Worm (Caenorhabditis elegans) whole organism, young adult: ENCODE data around the gene Y105C5B.9.

ENCODE experiments used
- C06A6.2 ChIP-seq: fragments of 200-800 bp; sonication (Bioruptor generic); conservative IDR thresholded peaks from 2 replicates; pipeline ENCODE4 v1.3.6; 2022; ENCODE audit warnings: missing genetic modification characterization, missing compliant biosample characterization
- C17E4.6 ChIP-seq: fragments of 200-800 bp; sonication (Bioruptor generic); IDR thresholded peaks from 2 replicates; pipeline ENCODE4 v1.3.6; 2022; ENCODE audit warnings: missing genetic modification reagents, missing genetic modification characterization, missing compliant biosample characterization
- F10E7.11 ChIP-seq: sonication (generic microtip); optimal IDR thresholded peaks from 2 replicates; lab custom pipeline; 2017; ENCODE audit warnings: mild to moderate bottlenecking, missing genetic modification characterization, moderate library complexity, missing compliant biosample characterization
- F23B12.7 ChIP-seq: sonication (generic microtip); optimal IDR thresholded peaks from 2 replicates; lab custom pipeline; 2017; ENCODE audit warnings: missing genetic modification characterization, mild to moderate bottlenecking, missing compliant biosample characterization, antibody characterized with exemption, moderate library complexity; ENCODE audit not compliant: insufficient read depth
- F52B5.7 ChIP-seq: sonication (generic microtip); optimal IDR thresholded peaks from 2 replicates; lab custom pipeline; 2016; ENCODE audit warnings: mild to moderate bottlenecking, missing genetic modification characterization, missing compliant biosample characterization
- F55B11.4 ChIP-seq: sonication (generic microtip); optimal IDR thresholded peaks from 2 replicates; lab custom pipeline; 2016; ENCODE audit warnings: missing compliant biosample characterization, missing genetic modification characterization, borderline replicate concordance; ENCODE audit not compliant: insufficient read depth
- K11D2.4 ChIP-seq: fragments of 200-800 bp; sonication (Bioruptor generic); IDR thresholded peaks from 2 replicates; pipeline ENCODE4 v1.3.6; 2022; ENCODE audit warnings: missing genetic modification reagents, missing genetic modification characterization, missing compliant biosample characterization
- Y53F4B.3 ChIP-seq: fragments of 200-800 bp; sonication (Bioruptor generic); IDR thresholded peaks from 2 replicates; pipeline ENCODE4 v1.3.6; 2022; ENCODE audit warnings: missing genetic modification reagents, missing genetic modification characterization, missing compliant biosample characterization
- Y53G8AR.9 ChIP-seq: fragments of 200-800 bp; sonication (Bioruptor generic); conservative IDR thresholded peaks from 2 replicates; pipeline ENCODE4 v1.3.6; 2022; ENCODE audit warnings: missing genetic modification reagents, missing genetic modification characterization, missing compliant biosample characterization
- Y95B8A.8 ChIP-seq: fragments of 200-800 bp; sonication (Bioruptor generic); IDR thresholded peaks from 2 replicates; pipeline ENCODE4 v1.3.6; 2022; ENCODE audit warnings: missing genetic modification reagents, missing genetic modification characterization, missing compliant biosample characterization
- ZK185.1 ChIP-seq: sonication (generic microtip); optimal IDR thresholded peaks from 2 replicates; lab custom pipeline; 2016; ENCODE audit warnings: mild to moderate bottlenecking, missing genetic modification characterization, missing compliant biosample characterization; ENCODE audit not compliant: poor library complexity, severe bottlenecking
- aptf-3 ChIP-seq: fragments of 200-800 bp; sonication (Bioruptor generic); IDR thresholded peaks from 2 replicates; pipeline ENCODE4 v1.3.6; 2022; ENCODE audit warnings: missing genetic modification characterization, missing compliant biosample characterization
- atf-7 ChIP-seq: sonication (generic microtip); optimal IDR thresholded peaks from 2 replicates; lab custom pipeline; 2017; ENCODE audit warnings: mild to moderate bottlenecking, missing genetic modification characterization, missing compliant biosample characterization
- attf-5 ChIP-seq: fragments of 200-800 bp; sonication (Bioruptor generic); optimal IDR thresholded peaks from 2 replicates; lab custom pipeline; 2018; ENCODE audit warnings: mild to moderate bottlenecking, missing genetic modification characterization, missing compliant biosample characterization
- bed-1 ChIP-seq: fragments of 200-800 bp; sonication (Bioruptor generic); IDR thresholded peaks from 2 replicates; pipeline ENCODE4 v1.3.6; 2022; ENCODE audit warnings: missing genetic modification reagents, missing genetic modification characterization, missing compliant biosample characterization
- ccch-3 ChIP-seq: fragments of 200-800 bp; sonication (Bioruptor generic); optimal IDR thresholded peaks from 2 replicates; lab custom pipeline; 2018; ENCODE audit warnings: mild to moderate bottlenecking, missing genetic modification characterization, missing compliant biosample characterization
- cebp-1 ChIP-seq, 2 experiments: fragments of 200-800 bp in 1 of 2; sonication (Bioruptor generic) in 1 of 2; sonication (generic microtip) in 1 of 2; IDR thresholded peaks in 1 of 2; optimal IDR thresholded peaks in 1 of 2; 2 replicates each; pipeline versions ENCODE4 v1.3.6 to Lab custom; 2017 to 2022; ENCODE audit warnings: missing compliant biosample characterization in 2 of 2, missing genetic modification characterization in 2 of 2, mild to moderate bottlenecking in 1 of 2, missing genetic modification reagents in 1 of 2, moderate library complexity in 1 of 2
- ceh-100 ChIP-seq: fragments of 200-800 bp; sonication (Bioruptor generic); IDR thresholded peaks from 2 replicates; pipeline ENCODE4 v1.3.6; 2022; ENCODE audit warnings: missing genetic modification reagents, missing genetic modification characterization, missing compliant biosample characterization
- ceh-27 ChIP-seq: fragments of 200-800 bp; sonication (Bioruptor generic); optimal IDR thresholded peaks from 2 replicates; lab custom pipeline; 2018; ENCODE audit warnings: mild to moderate bottlenecking, missing genetic modification characterization, moderate library complexity, missing compliant biosample characterization
- dox-1 ChIP-seq: fragments of 200-800 bp; sonication (Bioruptor generic); IDR thresholded peaks from 2 replicates; pipeline ENCODE4 v1.3.6; 2022; ENCODE audit warnings: missing genetic modification reagents, missing genetic modification characterization, missing compliant biosample characterization
- egl-18 ChIP-seq: fragments of 200-800 bp; sonication (Bioruptor generic); IDR thresholded peaks from 2 replicates; pipeline ENCODE4 v1.3.6; 2022; ENCODE audit warnings: missing genetic modification reagents, missing genetic modification characterization, missing compliant biosample characterization
- egrh-3 ChIP-seq: fragments of 200-800 bp; sonication (Bioruptor generic); IDR thresholded peaks from 2 replicates; pipeline ENCODE4 v1.3.6; 2022; ENCODE audit warnings: missing genetic modification reagents, missing genetic modification characterization, missing compliant biosample characterization
- ets-4 ChIP-seq: fragments of 200-800 bp; sonication (Bioruptor generic); optimal IDR thresholded peaks from 2 replicates; lab custom pipeline; 2018; ENCODE audit warnings: mild to moderate bottlenecking, missing genetic modification characterization, missing compliant biosample characterization
- hlh-12 ChIP-seq: sonication (generic microtip); optimal IDR thresholded peaks from 2 replicates; lab custom pipeline; 2016; ENCODE audit warnings: missing genetic modification characterization, missing compliant biosample characterization
- hlh-26 ChIP-seq: fragments of 200-800 bp; sonication (Bioruptor generic); conservative IDR thresholded peaks from 2 replicates; pipeline ENCODE4 v1.3.6; 2022; ENCODE audit warnings: missing genetic modification reagents, missing genetic modification characterization, missing compliant biosample characterization
- hrde-1 ChIP-seq: sonication (generic microtip); optimal IDR thresholded peaks from 2 replicates; lab custom pipeline; 2016; ENCODE audit warnings: missing genetic modification characterization, mild to moderate bottlenecking, missing compliant biosample characterization, moderate library complexity, missing genotype, missing genetic modification reagents, borderline replicate concordance
- lin-54 ChIP-seq: fragments of 200-800 bp; sonication (Bioruptor generic); optimal IDR thresholded peaks from 2 replicates; lab custom pipeline; 2018; ENCODE audit warnings: mild to moderate bottlenecking, missing genetic modification characterization, missing compliant biosample characterization
- lir-1 ChIP-seq: fragments of 200-800 bp; sonication (Bioruptor generic); conservative IDR thresholded peaks from 2 replicates; pipeline ENCODE4 v1.3.6; 2022; ENCODE audit warnings: missing genetic modification reagents, missing genetic modification characterization, missing compliant biosample characterization
- madf-10 ChIP-seq: sonication (generic microtip); optimal IDR thresholded peaks from 2 replicates; lab custom pipeline; 2016; ENCODE audit warnings: mild to moderate bottlenecking, missing genetic modification characterization, missing compliant biosample characterization
- madf-6 ChIP-seq: fragments of 200-800 bp; sonication (Bioruptor generic); IDR thresholded peaks from 2 replicates; pipeline ENCODE4 v1.3.6; 2022; ENCODE audit warnings: missing genetic modification reagents, missing genetic modification characterization, missing compliant biosample characterization
- nfyb-1 ChIP-seq: fragments of 200-800 bp; sonication (Bioruptor generic); IDR thresholded peaks from 2 replicates; pipeline ENCODE4 v1.3.6; 2022; ENCODE audit warnings: missing genetic modification reagents, missing genetic modification characterization, missing compliant biosample characterization
- nhr-120 ChIP-seq: fragments of 200-800 bp; sonication (Bioruptor generic); IDR thresholded peaks from 2 replicates; pipeline ENCODE4 v1.3.6; 2022; ENCODE audit warnings: missing genetic modification characterization, missing compliant biosample characterization
- nhr-90 ChIP-seq: sonication (generic microtip); optimal IDR thresholded peaks from 2 replicates; lab custom pipeline; 2016; ENCODE audit warnings: missing genotype, mild to moderate bottlenecking, missing genetic modification characterization, missing compliant biosample characterization
- pbrm-1 ChIP-seq: fragments of 200-800 bp; sonication (Bioruptor generic); IDR thresholded peaks from 2 replicates; pipeline ENCODE4 v1.3.6; 2022; ENCODE audit warnings: missing genetic modification reagents, missing genetic modification characterization, missing compliant biosample characterization
- sea-2 ChIP-seq: fragments of 200-800 bp; sonication (Bioruptor generic); IDR thresholded peaks from 2 replicates; pipeline ENCODE4 v1.3.6; 2022; ENCODE audit warnings: missing genetic modification characterization, missing compliant biosample characterization
- snpc-1.1 ChIP-seq: sonication (generic microtip); optimal IDR thresholded peaks from 2 replicates; lab custom pipeline; 2017; ENCODE audit warnings: missing genetic modification characterization, mild to moderate bottlenecking, missing compliant biosample characterization, antibody characterized with exemption, moderate library complexity, missing genotype, missing genetic modification reagents; ENCODE audit not compliant: insufficient read depth
- snpc-1.3 ChIP-seq: sonication (generic microtip); optimal IDR thresholded peaks from 2 replicates; lab custom pipeline; 2017; ENCODE audit warnings: missing genetic modification characterization, mild to moderate bottlenecking, missing compliant biosample characterization, antibody characterized with exemption, moderate library complexity, missing genotype, missing genetic modification reagents; ENCODE audit not compliant: insufficient read depth
- snpc-4 ChIP-seq, 5 experiments: fragments of 150-350 bp in 1 of 5; sonication (generic microtip) in 4 of 5; optimal IDR thresholded peaks; 2 replicates each; lab custom pipeline; 2014 to 2018; ENCODE audit warnings: missing genetic modification characterization in 5 of 5, missing biosample characterization in 3 of 5, antibody characterized with exemption in 2 of 5, mild to moderate bottlenecking in 2 of 5, missing compliant biosample characterization in 2 of 5, missing genotype in 2 of 5, moderate library complexity in 2 of 5, missing genetic modification reagents in 1 of 5
- tlf-1 ChIP-seq: fragments of 200-800 bp; sonication (Bioruptor generic); optimal IDR thresholded peaks from 2 replicates; lab custom pipeline; 2018; ENCODE audit warnings: mild to moderate bottlenecking, missing genetic modification characterization, missing compliant biosample characterization
- xnd-1 ChIP-seq: sonication (generic microtip); optimal IDR thresholded peaks from 2 replicates; lab custom pipeline; 2016; ENCODE audit warnings: missing genotype, missing genetic modification reagents, missing genetic modification characterization, missing compliant biosample characterization
- zfh-2 ChIP-seq: fragments of 200-800 bp; sonication (Bioruptor generic); conservative IDR thresholded peaks from 2 replicates; pipeline ENCODE4 v1.3.6; 2022; ENCODE audit warnings: missing genetic modification reagents, missing genetic modification characterization, missing compliant biosample characterization
- ztf-18 ChIP-seq: sonication (generic microtip); optimal IDR thresholded peaks from 2 replicates; lab custom pipeline; 2016; ENCODE audit warnings: missing genotype, mild to moderate bottlenecking, missing genetic modification characterization, missing compliant biosample characterization
- ztf-26 ChIP-seq: sonication (generic microtip); optimal IDR thresholded peaks from 2 replicates; lab custom pipeline; 2017; ENCODE audit warnings: missing genetic modification characterization, missing compliant biosample characterization
- ztf-6 ChIP-seq: fragments of 200-800 bp; sonication (Bioruptor generic); IDR thresholded peaks from 2 replicates; pipeline ENCODE4 v1.3.6; 2022; ENCODE audit warnings: missing genetic modification reagents, missing genetic modification characterization, missing compliant biosample characterization

The Y105C5B.9 gene

ce11 chrIV:15941403-15941802 is 11.0 kb downstream of the Y105C5B.9 start, which contains the start of gene Y105C5B.11:
TSS of gene Y105C5B.11 (minus strand) at chrIV:15941503.
- TF ChIP-seq ztf-18 (no peak), lir-1 (GFP tag; lab: Robert Waterston, UW) (no peak), Y95B8A.8 (no peak), atf-7 (tag; lab: Kevin White, UChicago) (no peak), bed-1 (GFP tag; lab: Robert Waterston, UW) (no peak), sea-2 (GFP tag; lab: Robert Waterston, UW) (no peak), ets-4 (GFP tag; lab: Kevin White, UChicago) (no peak), attf-5 (GFP tag; lab: Kevin White, UChicago) (no peak), ceh-100 (GFP tag; lab: Robert Waterston, UW) (no peak), hlh-12 (tag; lab: Kevin White, UChicago) (no peak), nhr-90 (tag; lab: Kevin White, UChicago) (no peak), F52B5.7 (no peak), C17E4.6 (GFP tag; lab: Robert Waterston, UW) (no peak), lin-54 (no peak), egrh-3 (no peak), zfh-2 (no peak), nfyb-1 (no peak), Y53G8AR.9 (no peak), F55B11.4 (tag; lab: Kevin White, UChicago) (no peak), egl-18 (no peak)

ce11 chrIV:15946507-15946906 is 16.1 kb downstream of the Y105C5B.9 start, which contains the start of gene skr-10:
TSS of gene skr-10 (plus strand) at chrIV:15946807.
- no peak for TF ChIP-seq hlh-26
- TF ChIP-seq F23B12.7 (tag; lab: Kevin White, UChicago): no peak
- TF ChIP-seq madf-6 (GFP tag; lab: Robert Waterston, UW): no peak
- no peak for TF ChIP-seq ets-4 (GFP tag; lab: Kevin White, UChicago)
- no peak for TF ChIP-seq pbrm-1
- TF ChIP-seq xnd-1: no peak
- no peak for TF ChIP-seq K11D2.4 (GFP tag; lab: Robert Waterston, UW)
- TF ChIP-seq attf-5 (GFP tag; lab: Kevin White, UChicago): no peak
- TF ChIP-seq dox-1: no peak
- no peak for TF ChIP-seq nhr-90 (tag; lab: Kevin White, UChicago)

- TF ChIP-seq ztf-26 (tag; lab: Kevin White, UChicago) (no peak), snpc-4 (GFP tag; optimal IDR thresholded peaks at IDR 0.05; lab: Kevin White, UChicago) (peak; percentile 81), snpc-4 (tag; optimal IDR thresholded peaks at IDR 0.05; lab: Kevin White, UChicago) (peak; percentile 63 to 97 (median 83)), snpc-1.3 (tag; lab: Kevin White, UChicago) (no peak), zfh-2 (peak; percentile 45; the same call in 1 of the 2 replicates), C06A6.2 (no peak), ZK185.1 (tag; lab: Kevin White, UChicago) (no peak), madf-6 (GFP tag; lab: Robert Waterston, UW) (peak; percentile 21; the same call in 1 of the 2 replicates), ztf-18 (no peak), snpc-1.1 (tag; lab: Kevin White, UChicago) (peak; percentile 54), F10E7.11 (no peak), aptf-3 (GFP tag; lab: Robert Waterston, UW) (no peak), tlf-1 (no peak), F52B5.7 (no peak), nhr-120 (no peak), ceh-27 (no peak), ccch-3 (GFP tag; lab: Kevin White, UChicago) (no peak), hrde-1 (tag; lab: Kevin White, UChicago) (no peak), cebp-1 (GFP tag; IDR thresholded peaks at IDR 0.05; lab: Robert Waterston, UW) (no peak), cebp-1 (tag; optimal IDR thresholded peaks at IDR 0.05; lab: Kevin White, UChicago) (no peak), Y53F4B.3 (GFP tag; lab: Robert Waterston, UW) (no peak), ztf-6 (GFP tag; lab: Robert Waterston, UW) (no peak), Y95B8A.8 (no peak), madf-10 (tag; lab: Kevin White, UChicago) (no peak)
Observed at ce11 chrIV:15949995-15950394, 19.6 kb downstream of the Y105C5B.9 start.
